Worm (Caenorhabditis elegans): ENCODE data around the gene F54B11.7.

The F54B11.7 gene

DNA sequence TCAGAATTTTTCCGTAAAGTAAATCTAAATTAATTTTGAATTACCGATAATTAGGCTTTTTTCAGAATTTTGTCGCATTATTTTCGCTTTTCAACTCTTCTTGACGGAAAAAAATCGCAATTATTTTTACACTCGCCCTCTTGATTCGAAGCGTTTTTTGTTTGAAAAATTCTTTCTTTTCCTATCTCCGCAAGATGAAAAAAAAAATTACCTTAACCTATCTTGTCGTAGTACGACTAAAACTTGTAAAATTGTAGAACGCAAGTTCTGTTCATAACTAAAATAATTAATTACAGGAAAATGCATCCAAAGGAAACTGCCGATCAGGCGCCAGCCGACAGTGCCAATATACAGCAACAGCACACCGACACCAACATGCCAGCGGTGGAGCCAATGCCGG lies at the start of gene F54B11.7:
Gene F54B11.7, plus strand, starts transcription at position 301 of the 400 bp plus-strand sequence.
- TF ChIP-seq unc-62 (GFP tag; optimal IDR thresholded peaks at IDR 0.05) = no peak

DNA sequence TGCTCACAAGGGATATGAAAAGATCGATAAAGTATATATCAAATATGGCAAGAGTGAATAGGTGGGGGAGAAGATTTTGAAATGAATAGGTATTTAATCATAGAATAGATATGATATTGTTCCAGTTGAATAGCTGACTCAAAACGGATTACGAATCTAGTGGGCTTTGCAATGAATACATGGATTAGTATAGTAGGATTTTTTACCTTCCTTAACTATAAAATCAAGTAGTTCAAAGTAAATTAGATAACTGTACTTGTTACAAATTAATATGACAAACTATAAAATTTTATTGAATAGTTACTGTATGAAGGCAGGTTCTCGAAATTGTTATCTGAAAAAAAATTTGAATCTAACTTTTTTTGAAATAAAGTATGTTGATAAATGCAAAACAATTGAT lies 49.3 kb upstream of the F54B11.7 start, which contains the start of gene odr-1:
Gene odr-1, minus strand, starts transcription at position 101 of the 400 bp plus-strand sequence.
- TF ChIP-seq unc-62 (GFP tag; optimal IDR thresholded peaks at IDR 0.05) = no peak

DNA sequence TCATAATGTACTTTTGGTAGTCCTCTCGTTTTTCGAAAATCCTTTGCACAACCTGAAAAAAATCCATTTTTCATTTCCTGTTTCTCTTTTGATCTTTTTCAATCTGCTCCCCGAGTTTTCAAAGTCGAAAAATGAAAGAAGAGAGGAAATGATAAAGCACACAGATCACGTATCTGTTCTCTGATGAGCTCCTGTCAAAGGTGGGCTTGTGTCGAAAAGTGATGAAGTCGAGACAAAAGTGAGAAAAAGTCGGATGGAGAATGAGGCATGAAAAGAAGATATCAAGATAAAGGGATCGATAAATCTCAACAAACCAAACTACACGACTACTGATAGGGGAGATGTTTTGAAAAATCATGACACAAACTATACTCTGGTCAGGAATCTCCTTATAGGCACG lies 45.1 kb upstream of the F54B11.7 start:
- TF ChIP-seq unc-62 (GFP tag; optimal IDR thresholded peaks at IDR 0.05) = no peak

DNA sequence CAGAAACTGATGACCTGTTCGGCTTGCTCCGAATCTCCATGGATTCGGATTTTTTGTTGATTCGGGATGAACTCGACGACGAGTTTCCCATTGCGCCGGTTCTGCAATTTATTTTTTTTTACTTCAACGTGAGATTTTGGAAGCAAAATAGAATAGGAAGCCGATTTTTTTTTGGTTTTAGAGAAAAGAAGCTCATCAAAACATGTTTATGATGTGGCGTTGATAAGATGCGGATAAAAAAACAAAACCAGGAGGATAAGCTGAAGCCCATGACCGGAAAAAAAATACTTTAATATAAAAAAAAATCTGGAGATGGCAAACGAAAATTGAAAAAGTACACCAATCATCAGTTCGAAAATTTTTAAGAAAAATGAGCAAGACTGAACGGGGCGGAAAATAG lies 44.2 kb upstream of the F54B11.7 start, which contains the start of gene glb-20:
Gene glb-20, minus strand, starts transcription at position 101 of the 400 bp plus-strand sequence.
- no peak for TF ChIP-seq unc-62 (GFP tag; optimal IDR thresholded peaks at IDR 0.05)

DNA sequence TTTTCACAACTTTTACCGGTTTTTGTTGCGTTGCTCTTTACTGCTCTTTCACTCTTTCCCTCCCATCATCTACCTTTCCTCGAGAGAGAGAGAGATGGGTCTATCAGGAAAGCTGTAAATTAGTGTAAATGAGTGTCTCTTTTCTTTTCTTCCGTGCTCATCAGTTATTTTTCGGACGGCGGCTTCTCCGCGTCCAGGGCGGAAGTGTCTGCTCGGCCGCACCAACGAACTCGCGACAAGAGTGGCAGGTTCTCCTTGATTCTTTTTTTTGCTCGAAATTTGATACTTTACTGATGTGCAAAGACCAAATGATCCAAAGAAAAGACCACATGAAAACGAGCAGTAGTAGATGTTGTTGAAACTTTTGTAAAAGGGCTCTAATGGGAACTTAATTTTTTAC lies 41.6 kb upstream of the F54B11.7 start:
- TF ChIP-seq unc-62 (GFP tag; optimal IDR thresholded peaks at IDR 0.05) = no peak

DNA sequence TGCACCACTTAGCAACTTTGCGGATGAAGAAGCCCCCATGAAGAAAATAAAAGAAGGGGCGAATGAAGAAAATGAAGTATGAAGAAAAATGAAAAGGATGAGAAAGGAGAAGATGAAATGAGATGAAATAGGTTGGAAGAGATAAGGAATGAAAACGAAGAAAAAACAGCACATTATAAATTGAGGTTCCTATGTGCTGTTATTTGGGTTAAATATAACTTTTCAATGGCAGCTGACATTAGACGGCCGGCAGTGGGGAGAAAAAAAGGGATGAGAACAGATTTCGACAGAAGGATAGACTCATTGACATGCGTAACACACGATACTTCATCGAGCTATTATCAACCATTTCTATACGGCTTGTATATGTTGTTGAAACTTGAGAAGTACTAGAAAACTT lies 38.3 kb upstream of the F54B11.7 start:
- no peak for TF ChIP-seq unc-62 (GFP tag; optimal IDR thresholded peaks at IDR 0.05)

DNA sequence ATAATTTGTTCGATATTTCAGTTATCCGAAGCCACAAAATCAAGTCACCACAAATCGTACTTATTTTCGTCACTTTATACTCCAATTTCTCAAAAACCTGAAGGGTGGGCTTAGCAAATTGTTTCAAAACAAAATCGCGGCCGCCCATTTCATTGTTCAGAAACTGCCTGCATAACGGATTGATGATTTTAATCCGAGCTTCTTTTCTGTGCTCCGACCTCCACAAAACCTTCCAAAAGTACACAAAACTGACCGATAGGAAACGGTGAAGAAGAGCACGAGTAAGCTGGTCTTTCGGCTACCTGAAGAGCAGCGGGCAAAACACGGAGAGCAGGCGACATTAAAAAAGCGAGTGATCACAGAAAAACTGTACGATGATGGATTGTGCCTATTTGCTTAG lies 33.8 kb upstream of the F54B11.7 start, which contains the start of gene R01E6.2:
Gene R01E6.2, minus strand, starts transcription at position 101 of the 400 bp plus-strand sequence.
- TF ChIP-seq unc-62 (GFP tag; optimal IDR thresholded peaks at IDR 0.05) = no peak

DNA sequence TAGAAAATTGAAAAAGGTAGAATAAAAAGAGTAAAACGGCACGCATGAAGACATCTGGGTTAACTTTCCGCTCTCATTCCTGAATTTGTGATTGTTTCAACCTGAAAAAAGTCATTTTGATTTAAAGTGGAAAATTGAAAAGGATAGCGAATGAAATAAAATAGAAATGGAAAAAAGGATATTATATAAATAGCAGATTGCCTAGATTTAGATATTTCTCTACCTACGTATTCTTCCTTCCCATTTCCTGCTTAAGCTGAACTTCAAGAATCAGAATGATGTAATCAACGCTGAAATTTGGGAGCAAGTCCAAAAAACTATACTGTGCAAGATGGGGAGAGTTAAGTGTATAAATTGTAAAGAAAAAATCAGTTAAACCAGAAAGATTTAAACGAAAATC lies 30.4 kb upstream of the F54B11.7 start, which contains the start of gene R01E6.7:
Gene R01E6.7, minus strand, starts transcription at position 101 of the 400 bp plus-strand sequence.
- TF ChIP-seq unc-62 (GFP tag; optimal IDR thresholded peaks at IDR 0.05) = no peak

DNA sequence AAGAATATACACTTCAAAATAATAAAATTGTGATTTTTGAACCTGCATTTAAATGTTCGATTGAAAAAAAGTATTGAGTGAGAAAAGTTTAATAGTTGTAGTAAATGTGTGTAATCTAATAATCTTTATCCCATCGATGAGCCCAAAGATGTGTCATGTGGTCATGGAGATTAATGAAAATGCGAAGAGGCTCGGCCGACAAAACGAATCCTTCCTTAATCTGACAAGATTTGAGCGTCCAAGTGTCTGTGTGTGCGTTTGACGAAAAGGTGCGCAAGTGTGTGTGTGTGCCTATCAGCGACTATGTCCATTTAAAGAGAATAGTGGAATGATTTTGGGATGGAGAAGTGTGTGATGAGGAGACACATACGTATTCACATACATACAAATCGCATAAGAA lies 26.2 kb upstream of the F54B11.7 start:
- no peak for TF ChIP-seq unc-62 (GFP tag; optimal IDR thresholded peaks at IDR 0.05)

DNA sequence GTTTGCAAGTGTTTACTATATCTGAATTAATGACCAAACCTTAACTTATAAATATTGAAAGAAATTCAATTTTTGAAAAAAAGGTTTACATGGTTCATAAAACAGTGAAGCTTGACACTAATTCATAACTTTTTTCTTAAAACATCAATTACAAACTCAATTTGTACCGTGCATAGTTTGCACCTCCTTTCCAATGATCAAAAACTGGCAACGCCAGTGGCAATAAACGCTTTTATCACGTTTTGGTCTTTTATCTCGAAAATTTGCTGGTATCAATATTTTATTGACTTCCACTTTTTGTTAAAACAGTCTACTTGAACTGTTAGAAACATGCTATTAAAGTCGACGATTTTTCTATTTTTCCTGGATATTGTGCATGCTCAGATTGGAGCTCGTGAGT lies 21.8 kb upstream of the F54B11.7 start, which contains the start of gene F54B11.11:
Gene F54B11.11, plus strand, starts transcription at position 301 of the 400 bp plus-strand sequence.
- no peak for TF ChIP-seq unc-62 (GFP tag; optimal IDR thresholded peaks at IDR 0.05)

DNA sequence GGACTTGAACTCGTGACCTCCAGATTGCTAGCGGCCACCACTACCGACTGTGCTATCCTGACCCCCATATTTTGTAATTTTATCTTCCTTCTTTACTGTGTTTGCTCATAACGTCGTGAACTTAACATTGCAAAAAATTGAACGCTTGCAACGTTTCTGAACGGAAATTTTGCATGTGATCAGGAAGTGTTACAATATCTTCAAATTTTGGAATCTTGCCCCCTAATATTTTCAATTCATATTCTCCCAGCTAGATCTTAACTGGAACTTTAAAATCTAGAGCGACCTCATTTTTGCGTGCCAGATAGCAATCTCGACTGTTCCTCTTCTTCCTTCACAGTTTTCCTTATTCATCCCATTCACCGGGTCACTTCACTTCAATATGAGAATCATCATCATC lies 18.4 kb upstream of the F54B11.7 start, which contains the start of gene F54B11.10:
Gene F54B11.10, plus strand, starts transcription at position 301 of the 400 bp plus-strand sequence.
- TF ChIP-seq unc-62 (GFP tag; optimal IDR thresholded peaks at IDR 0.05) = no peak

DNA sequence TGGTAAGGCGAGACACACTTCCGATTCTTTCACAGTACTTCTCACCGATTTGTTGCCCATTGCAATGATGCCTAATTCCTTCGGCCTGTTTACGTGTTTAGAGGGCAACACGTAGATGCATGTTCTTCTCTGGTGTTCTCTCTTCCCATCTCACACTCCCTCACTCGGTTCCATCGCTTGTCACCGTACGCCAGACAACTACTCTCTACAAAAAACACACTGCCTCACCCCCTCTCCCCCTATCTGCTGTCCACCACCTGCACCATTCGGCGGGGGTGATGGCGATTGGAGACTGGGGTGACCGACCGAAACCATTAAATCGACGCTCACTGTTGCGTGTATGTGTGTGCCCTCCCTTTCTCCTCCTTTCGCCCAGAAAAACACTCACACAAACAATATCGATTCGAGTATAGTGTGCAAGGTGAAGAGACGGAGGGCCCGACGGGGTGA lies 16.3 kb upstream of the F54B11.7 start:
- TF ChIP-seq unc-62 (GFP tag; optimal IDR thresholded peaks at IDR 0.05) = no peak

DNA sequence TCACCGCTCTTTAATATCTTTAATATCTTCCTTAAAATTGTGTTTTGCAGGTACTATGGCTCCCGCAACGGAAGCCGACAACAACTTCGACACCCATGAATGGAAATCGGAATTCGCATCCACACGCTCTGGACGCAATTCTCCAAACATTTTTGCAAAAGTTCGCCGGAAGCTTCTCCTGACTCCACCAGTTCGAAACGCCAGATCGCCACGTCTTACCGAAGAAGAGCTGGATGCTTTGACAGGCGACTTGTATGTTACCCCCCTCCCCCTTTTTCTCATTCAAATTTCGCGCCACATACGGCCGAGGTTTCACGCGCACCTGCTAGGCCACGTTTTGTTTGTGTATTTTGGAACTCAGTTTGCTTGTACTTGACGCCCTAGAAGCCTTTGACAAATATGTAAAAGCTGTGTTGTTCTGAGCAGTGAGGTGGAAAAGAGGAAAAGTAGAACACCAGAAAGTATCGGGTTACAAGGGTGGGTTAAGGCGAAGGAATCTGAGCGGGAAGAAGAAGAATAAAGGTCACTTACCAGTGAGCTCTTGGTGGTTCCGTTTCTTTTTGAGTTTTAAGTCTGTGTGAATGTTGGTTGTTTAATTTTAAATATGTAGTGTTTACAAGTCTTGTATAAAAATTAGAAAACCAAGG lies 15.4 kb upstream of the F54B11.7 start, which contains the start of gene unc-84:
Gene unc-84, plus strand, starts transcription at position 51 of the 647 bp plus-strand sequence.
- TF ChIP-seq unc-62 (GFP tag; optimal IDR thresholded peaks at IDR 0.05) = no peak

DNA sequence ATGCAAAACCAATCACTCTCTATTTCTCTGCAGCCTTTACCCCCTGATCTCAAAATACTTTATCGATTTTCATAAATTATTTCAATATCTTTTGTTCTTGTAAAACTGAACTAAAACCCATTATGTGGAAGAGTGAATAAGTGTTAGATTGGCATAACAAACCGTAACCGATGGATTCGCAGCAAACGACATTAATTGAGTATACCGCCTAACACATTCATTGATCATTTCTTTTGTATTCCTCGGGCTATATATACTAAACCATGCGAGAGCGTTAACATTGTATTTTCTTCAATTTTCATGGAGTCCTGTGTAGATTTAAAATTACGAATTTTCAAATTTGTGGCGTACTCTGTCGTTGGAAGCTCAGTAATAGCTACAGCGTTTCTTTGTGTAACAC lies 10.5 kb upstream of the F54B11.7 start, which contains the start of gene col-9:
Gene col-9, plus strand, starts transcription at position 301 of the 400 bp plus-strand sequence.
- TF ChIP-seq unc-62 (GFP tag; optimal IDR thresholded peaks at IDR 0.05) = no peak

DNA sequence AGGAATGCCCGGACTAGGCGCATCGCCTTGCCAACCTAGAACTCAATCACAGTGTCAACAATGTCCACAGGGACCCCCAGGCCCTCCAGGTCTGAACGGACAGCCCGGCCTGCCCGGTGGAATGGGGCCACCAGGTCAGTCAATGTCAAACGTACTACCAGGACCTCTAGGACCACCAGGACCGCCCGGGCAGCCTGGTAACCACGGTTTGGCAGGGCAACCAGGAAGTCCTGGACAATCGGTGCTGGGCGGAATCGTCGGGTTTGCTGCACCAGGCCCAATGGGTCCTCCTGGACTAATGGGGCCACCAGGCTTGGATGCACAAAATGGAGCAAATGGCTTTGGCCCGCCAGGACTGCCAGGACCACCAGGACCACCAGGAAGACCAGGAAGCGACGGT lies 9.5 kb upstream of the F54B11.7 start:
- TF ChIP-seq unc-62 (GFP tag; optimal IDR thresholded peaks at IDR 0.05) = no peak

DNA sequence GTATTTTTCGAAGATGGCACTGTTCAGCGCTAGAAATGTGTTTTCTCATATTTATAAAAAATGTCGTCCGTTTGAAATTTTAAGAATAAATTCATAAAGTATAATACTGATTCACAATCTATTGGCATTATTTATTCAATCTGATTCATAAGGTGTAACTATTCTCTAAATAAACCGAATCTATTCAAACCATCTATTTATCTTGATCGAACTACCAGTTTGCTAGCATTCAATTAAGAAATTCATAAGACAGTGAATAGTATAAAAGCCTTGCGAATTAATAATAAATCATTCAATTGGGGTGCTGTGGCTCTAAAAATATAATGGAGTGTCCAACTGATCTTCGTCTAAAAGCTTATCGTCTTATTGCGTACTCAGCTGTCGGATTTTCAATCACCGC lies 9.1 kb upstream of the F54B11.7 start, which contains the start of gene col-44:
Gene col-44, plus strand, starts transcription at position 301 of the 400 bp plus-strand sequence.
- no peak for TF ChIP-seq unc-62 (GFP tag; optimal IDR thresholded peaks at IDR 0.05)

DNA sequence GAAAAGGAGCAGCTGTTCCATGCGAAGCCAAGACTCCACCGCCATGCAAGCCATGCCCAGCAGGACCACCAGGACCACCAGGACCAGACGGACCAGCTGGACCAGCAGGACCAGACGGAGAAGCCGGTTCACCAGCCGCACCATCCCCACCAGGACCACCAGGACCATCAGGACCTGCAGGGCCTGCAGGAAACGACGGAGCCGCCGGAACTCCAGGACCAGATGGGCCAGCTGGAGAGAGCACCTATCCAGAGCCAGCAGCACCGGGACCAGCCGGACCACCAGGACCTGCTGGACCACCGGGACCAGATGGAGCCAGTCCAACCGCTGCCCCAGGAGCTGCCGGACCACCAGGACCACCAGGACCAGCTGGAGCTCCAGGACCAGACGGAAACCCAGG lies 8.3 kb upstream of the F54B11.7 start:
- TF ChIP-seq unc-62 (GFP tag; optimal IDR thresholded peaks at IDR 0.05) = no peak

All from whole organism, dauer.